Worm (Caenorhabditis elegans) whole organism, L2 larva: ENCODE data around the gene C05C12.4.

ENCODE experiments used
- R02D3.7 ChIP-seq: fragments of 150-350 bp; optimal IDR thresholded peaks from 2 replicates; lab custom pipeline; 2014; ENCODE audit warnings: missing biosample characterization, missing genetic modification characterization
- elt-1 ChIP-seq: fragments of 150-350 bp; optimal IDR thresholded peaks from 2 replicates; lab custom pipeline; 2014; ENCODE audit warnings: missing biosample characterization, missing genetic modification characterization

ce11 chrIV:11287511-11287910 is 39.6 kb upstream of the C05C12.4 start, which contains the start of gene F54D1.6:
- TF ChIP-seq R02D3.7 (no peak), elt-1 (no peak)
